Worm (Caenorhabditis elegans) whole organism, L3 larva: ENCODE data around the gene nuo-1.

Experiments used
- aly-2 ChIP-seq: fragments of 150-350 bp; optimal IDR thresholded peaks from 2 replicates; lab custom pipeline; 2014; ENCODE audit warnings: missing biosample characterization, missing genetic modification characterization
- ama-1 ChIP-seq: fragments of 150-350 bp; optimal IDR thresholded peaks from 2 replicates; lab custom pipeline; 2018
- fkh-10 ChIP-seq: sonication (generic microtip); optimal IDR thresholded peaks from 2 replicates; lab custom pipeline; 2017; ENCODE audit warnings: missing biosample characterization, missing genetic modification reagents, missing genetic modification characterization
- mdl-1 ChIP-seq: fragments of 150-350 bp; optimal IDR thresholded peaks from 2 replicates; lab custom pipeline; 2014; ENCODE audit warnings: missing biosample characterization, missing genetic modification characterization
- nhr-28 ChIP-seq: fragments of 150-350 bp; optimal IDR thresholded peaks from 2 replicates; lab custom pipeline; 2014; ENCODE audit warnings: missing biosample characterization, missing genetic modification characterization
- nhr-77 ChIP-seq: fragments of 150-350 bp; optimal IDR thresholded peaks from 2 replicates; lab custom pipeline; 2014; ENCODE audit warnings: missing biosample characterization, missing genetic modification characterization
- snpc-4 ChIP-seq: fragments of 150-350 bp; optimal IDR thresholded peaks from 2 replicates; lab custom pipeline; 2014; ENCODE audit warnings: missing biosample characterization, missing genetic modification characterization

ce11 chrII:11057256-11057655 lies 40.4 kb upstream of the nuo-1 start:
- TF ChIP-seq mdl-1 (tag; lab: Kevin White, UChicago) = no peak
- TF ChIP-seq aly-2 (tag; lab: Kevin White, UChicago) = no peak
- TF ChIP-seq fkh-10 (GFP tag; lab: Kevin White, UChicago) = no peak
- TF ChIP-seq snpc-4 = no peak
- no peak for TF ChIP-seq ama-1 (lab: Kevin White, UChicago)
- no peak for TF ChIP-seq nhr-28 (tag; lab: Kevin White, UChicago)
- TF ChIP-seq nhr-77 (tag; lab: Kevin White, UChicago) = no peak
